Fruit fly (Drosophila melanogaster) whole organism, embryonic: ENCODE measurements around the gene CG43845.

Source experiments
- Adf1 ChIP-seq: fragments of 200-800 bp; sonication (Bioruptor generic); IDR thresholded peaks from 2 replicates; pipeline ENCODE4 v1.3.6; 2022; ENCODE audit warnings: missing biosample characterization, missing genetic modification characterization
- C15 ChIP-seq: fragments of 200-800 bp; sonication (Bioruptor generic); IDR thresholded peaks from 3 replicates; pipeline ENCODE4 v1.3.6; 2022; ENCODE audit warnings: missing biosample characterization, missing genetic modification characterization
- CG10209 ChIP-seq: fragments of 200-800 bp; sonication (Bioruptor generic); optimal IDR thresholded peaks from 3 replicates; lab custom pipeline; 2017; ENCODE audit warnings: missing biosample characterization, mild to moderate bottlenecking, missing genetic modification characterization, missing genetic modification reagents
- CG10274 ChIP-seq: fragments of 200-800 bp; sonication (Bioruptor generic); optimal IDR thresholded peaks from 3 replicates; lab custom pipeline; 2017; ENCODE audit warnings: missing biosample characterization, mild to moderate bottlenecking, missing genetic modification characterization
- CG10543 ChIP-seq: fragments of 200-800 bp; sonication (Bioruptor generic); optimal IDR thresholded peaks from 3 replicates; lab custom pipeline; 2017; ENCODE audit warnings: missing biosample characterization, mild to moderate bottlenecking, missing genetic modification characterization, moderate library complexity
- CG12155 ChIP-seq: fragments of 200-800 bp; sonication (Bioruptor generic); optimal IDR thresholded peaks from 3 replicates; lab custom pipeline; 2016; ENCODE audit warnings: missing biosample characterization, missing genetic modification characterization
- CG12236 ChIP-seq: fragments of 200-800 bp; sonication (Bioruptor generic); optimal IDR thresholded peaks from 2 replicates; lab custom pipeline; 2016; ENCODE audit warnings: missing biosample characterization, missing genetic modification characterization
- CG12659 ChIP-seq: fragments of 200-800 bp; sonication (Bioruptor generic); optimal IDR thresholded peaks from 3 replicates; lab custom pipeline; 2017; ENCODE audit warnings: mild to moderate bottlenecking, missing biosample characterization, missing genetic modification reagents, missing genetic modification characterization
- CG13624 ChIP-seq: fragments of 200-800 bp; sonication (Bioruptor generic); optimal IDR thresholded peaks from 2 replicates; lab custom pipeline; 2016; ENCODE audit warnings: missing biosample characterization, missing genetic modification characterization
- CG15696 ChIP-seq: fragments of 200-800 bp; sonication (Bioruptor generic); optimal IDR thresholded peaks from 2 replicates; lab custom pipeline; 2019; ENCODE audit warnings: missing biosample characterization, mild to moderate bottlenecking, missing genetic modification characterization, moderate library complexity
- CG1602 ChIP-seq: fragments of 200-800 bp; sonication (Bioruptor generic); optimal IDR thresholded peaks from 3 replicates; lab custom pipeline; 2016; ENCODE audit warnings: missing biosample characterization, missing genetic modification characterization
- CG17359 ChIP-seq: fragments of 200-800 bp; sonication (Bioruptor generic); optimal IDR thresholded peaks from 3 replicates; lab custom pipeline; 2018; ENCODE audit warnings: missing biosample characterization, mild to moderate bottlenecking, missing genetic modification characterization, moderate library complexity
- CG18619 ChIP-seq: fragments of 200-800 bp; sonication (Bioruptor generic); optimal IDR thresholded peaks from 3 replicates; lab custom pipeline; 2017; ENCODE audit warnings: missing biosample characterization, mild to moderate bottlenecking, missing genetic modification characterization
- CG31224 ChIP-seq: fragments of 200-800 bp; sonication (Bioruptor generic); IDR thresholded peaks from 2 replicates; pipeline ENCODE4 v1.3.6; 2022; ENCODE audit warnings: missing biosample characterization, missing genetic modification characterization
- CG3847 ChIP-seq: fragments of 200-800 bp; sonication (Bioruptor generic); IDR thresholded peaks from 2 replicates; pipeline ENCODE4 v1.3.6; 2022; ENCODE audit warnings: missing biosample characterization, missing genetic modification characterization
- CG4328 ChIP-seq: fragments of 200-800 bp; sonication (Bioruptor generic); optimal IDR thresholded peaks from 3 replicates; lab custom pipeline; 2017; ENCODE audit warnings: missing biosample characterization, missing genetic modification reagents, missing genetic modification characterization
- CG4617 ChIP-seq: fragments of 200-800 bp; sonication (Bioruptor generic); optimal IDR thresholded peaks from 3 replicates; lab custom pipeline; 2016; ENCODE audit warnings: missing biosample characterization, missing genetic modification characterization, borderline replicate concordance
- CG6813 ChIP-seq: fragments of 200-800 bp; sonication (Bioruptor generic); optimal IDR thresholded peaks from 2 replicates; lab custom pipeline; 2017; ENCODE audit warnings: missing biosample characterization, missing genetic modification characterization, mild to moderate bottlenecking, moderate library complexity, missing genetic modification reagents
- CG7987 ChIP-seq: fragments of 200-800 bp; sonication (Bioruptor generic); optimal IDR thresholded peaks from 2 replicates; lab custom pipeline; 2018; ENCODE audit warnings: missing biosample characterization, mild to moderate bottlenecking, missing genetic modification characterization, moderate library complexity
- CG8290 ChIP-seq, 3 experiments: fragments of 200-800 bp; sonication (Bioruptor generic); optimal IDR thresholded peaks; 2 replicates each; lab custom pipeline; 2016 to 2019; ENCODE audit warnings: missing biosample characterization in 3 of 3, missing genetic modification characterization in 3 of 3, mild to moderate bottlenecking in 2 of 3, moderate library complexity in 1 of 3
- CG8944 ChIP-seq: fragments of 200-800 bp; sonication (Bioruptor generic); optimal IDR thresholded peaks from 3 replicates; lab custom pipeline; 2016; ENCODE audit warnings: missing biosample characterization, missing genetic modification characterization
- CG9876 ChIP-seq: fragments of 200-800 bp; sonication (Bioruptor generic); optimal IDR thresholded peaks from 2 replicates; lab custom pipeline; 2016; ENCODE audit warnings: missing biosample characterization, missing genetic modification characterization
- HHEX ChIP-seq: fragments of 200-800 bp; sonication (Bioruptor generic); optimal IDR thresholded peaks from 3 replicates; lab custom pipeline; 2017; ENCODE audit warnings: missing biosample characterization, mild to moderate bottlenecking, missing genetic modification characterization, missing genetic modification reagents
- Hr51 ChIP-seq, 2 experiments: fragments of 200-800 bp; sonication (Bioruptor generic); optimal IDR thresholded peaks; 2 replicates in 1 of 2; 3 replicates in 1 of 2; lab custom pipeline; 2016 to 2018; ENCODE audit warnings: missing biosample characterization in 2 of 2, missing genetic modification characterization in 2 of 2, mild to moderate bottlenecking in 1 of 2, moderate library complexity in 1 of 2
- Lim3 ChIP-seq: fragments of 200-800 bp; sonication (Bioruptor generic); IDR thresholded peaks from 2 replicates; pipeline ENCODE4 v1.3.6; 2022; ENCODE audit warnings: missing biosample characterization, missing genetic modification characterization
- Mrtf ChIP-seq: fragments of 200-800 bp; sonication (Bioruptor generic); IDR thresholded peaks from 3 replicates; pipeline ENCODE4 v1.3.6; 2022; ENCODE audit warnings: missing biosample characterization, missing genetic modification characterization
- Poxn ChIP-seq: fragments of 200-800 bp; sonication (Bioruptor generic); IDR thresholded peaks from 2 replicates; pipeline ENCODE4 v1.3.6; 2022; ENCODE audit warnings: missing biosample characterization, missing genetic modification characterization
- Sox100B ChIP-seq: fragments of 200-800 bp; sonication (Bioruptor generic); optimal IDR thresholded peaks from 3 replicates; lab custom pipeline; 2018; ENCODE audit warnings: missing biosample characterization, mild to moderate bottlenecking, missing genetic modification characterization
- Xbp1 ChIP-seq: fragments of 200-800 bp; sonication (Bioruptor generic); optimal IDR thresholded peaks from 3 replicates; lab custom pipeline; 2016; ENCODE audit warnings: missing biosample characterization, mild to moderate bottlenecking, missing genetic modification characterization
- ap ChIP-seq: fragments of 200-800 bp; sonication (Bioruptor generic); IDR thresholded peaks from 2 replicates; pipeline ENCODE4 v1.3.6; 2022; ENCODE audit warnings: missing biosample characterization, missing genetic modification characterization
- ara ChIP-seq: fragments of 200-800 bp; sonication (Bioruptor generic); IDR thresholded peaks from 2 replicates; pipeline ENCODE4 v1.3.6; 2022; ENCODE audit warnings: missing biosample characterization, missing genetic modification characterization
- bcd ChIP-seq: fragments of 200-800 bp; sonication (Bioruptor generic); optimal IDR thresholded peaks from 2 replicates; lab custom pipeline; 2017; ENCODE audit warnings: missing biosample characterization, mild to moderate bottlenecking, missing genetic modification characterization
- dpn ChIP-seq, 2 experiments: fragments of 200-800 bp; sonication (Bioruptor generic); optimal IDR thresholded peaks; 3 replicates each; lab custom pipeline; 2016; ENCODE audit warnings: missing biosample characterization in 2 of 2, missing genetic modification characterization in 2 of 2
- dysf ChIP-seq: fragments of 200-800 bp; sonication (Bioruptor generic); IDR thresholded peaks from 3 replicates; pipeline ENCODE4 v1.3.6; 2022; ENCODE audit warnings: missing biosample characterization, missing genetic modification characterization
- exex ChIP-seq: fragments of 200-800 bp; sonication (Bioruptor generic); optimal IDR thresholded peaks from 4 replicates; lab custom pipeline; 2018; ENCODE audit warnings: missing biosample characterization, mild to moderate bottlenecking, missing genetic modification characterization, moderate library complexity
- gsb-n ChIP-seq: fragments of 200-800 bp; sonication (Bioruptor generic); optimal IDR thresholded peaks from 3 replicates; lab custom pipeline; 2018; ENCODE audit warnings: missing biosample characterization, mild to moderate bottlenecking, missing genetic modification characterization
- ken ChIP-seq: fragments of 200-800 bp; sonication (Bioruptor generic); IDR thresholded peaks from 3 replicates; pipeline ENCODE4 v1.3.6; 2022; ENCODE audit warnings: missing biosample characterization, missing genetic modification characterization
- luna ChIP-seq: fragments of 200-800 bp; sonication (Bioruptor generic); optimal IDR thresholded peaks from 2 replicates; lab custom pipeline; 2016; ENCODE audit warnings: missing biosample characterization, missing genetic modification characterization
- prd ChIP-seq, 3 experiments: fragments of >200 bp in 2 of 3; fragments of 200-800 bp in 1 of 3; sonication (Bioruptor generic) in 1 of 3; optimal IDR thresholded peaks in 2 of 3; IDR thresholded peaks in 1 of 3; 2 replicates in 2 of 3; 3 replicates in 1 of 3; pipeline versions ENCODE4 v1.3.6 to Lab custom; 2017 to 2022; ENCODE audit warnings: missing biosample characterization in 1 of 3, missing genetic modification characterization in 1 of 3
- ro ChIP-seq: fragments of 200-800 bp; sonication (Bioruptor generic); IDR thresholded peaks from 2 replicates; pipeline ENCODE4 v1.3.6; 2022; ENCODE audit warnings: missing biosample characterization, missing genetic modification characterization
- row ChIP-seq: fragments of 200-800 bp; sonication (Bioruptor generic); IDR thresholded peaks from 3 replicates; pipeline ENCODE4 v1.3.6; 2022; ENCODE audit warnings: missing biosample characterization, missing genetic modification characterization
- run ChIP-seq: fragments of 200-800 bp; sonication (Bioruptor generic); optimal IDR thresholded peaks from 3 replicates; lab custom pipeline; 2018; ENCODE audit warnings: missing biosample characterization, mild to moderate bottlenecking, missing genetic modification characterization
- salm ChIP-seq: fragments of 200-800 bp; sonication (Bioruptor generic); optimal IDR thresholded peaks from 2 replicates; lab custom pipeline; 2018; ENCODE audit warnings: missing biosample characterization, mild to moderate bottlenecking, missing genetic modification characterization
- shn ChIP-seq: fragments of 200-800 bp; sonication (Bioruptor generic); optimal IDR thresholded peaks from 3 replicates; lab custom pipeline; 2016; ENCODE audit warnings: missing biosample characterization, missing genetic modification characterization
- tap ChIP-seq: fragments of 200-800 bp; optimal IDR thresholded peaks from 3 replicates; lab custom pipeline; 2019; ENCODE audit warnings: missing biosample characterization, mild to moderate bottlenecking, missing genetic modification characterization, moderate library complexity
- tgo ChIP-seq: fragments of 200-800 bp; sonication (Bioruptor generic); IDR thresholded peaks from 3 replicates; pipeline ENCODE4 v1.3.6; 2022; ENCODE audit warnings: missing biosample characterization, missing genetic modification characterization
- unpg ChIP-seq: fragments of 200-800 bp; sonication (Bioruptor generic); optimal IDR thresholded peaks from 3 replicates; lab custom pipeline; 2018; ENCODE audit warnings: missing biosample characterization, mild to moderate bottlenecking, missing genetic modification characterization, moderate library complexity
- vfl ChIP-seq: fragments of 200-800 bp; sonication (Bioruptor generic); optimal IDR thresholded peaks from 2 replicates; lab custom pipeline; 2016; ENCODE audit warnings: missing biosample characterization, missing genetic modification characterization
- z ChIP-seq: fragments of 200-800 bp; sonication (Bioruptor generic); IDR thresholded peaks from 3 replicates; pipeline ENCODE4 v1.3.6; 2022; ENCODE audit warnings: missing biosample characterization, missing genetic modification characterization

The CG43845 gene

dm6 chr3R:5547464-5547943, 24.6 kb upstream of the CG43845 start, which contains the start of gene CG2519 (continued):
- no peak for TF ChIP-seq salm (tag; lab: Kevin White, UChicago)
- no peak for TF ChIP-seq Lim3
- no peak for TF ChIP-seq HHEX
- TF ChIP-seq CG4328 = peak; percentile 14
- peak; percentile 61 for TF ChIP-seq CG10543 (GFP tag; lab: Kevin White, UChicago)
- no peak for TF ChIP-seq Sox100B (GFP tag; lab: Kevin White, UChicago)
- TF ChIP-seq CG10209 (GFP tag; lab: Kevin White, UChicago) = peak; percentile 15
- peak; percentile 43; the same call in 2 of the 3 replicates for TF ChIP-seq dysf (GFP tag; lab: Robert Waterston, UW)
- peak; percentile 69 for TF ChIP-seq Adf1 (GFP tag; lab: Robert Waterston, UW)
- peak; percentile 59 for TF ChIP-seq CG17359 (tag; lab: Kevin White, UChicago)
- peak; percentile 43 for TF ChIP-seq luna (GFP tag; lab: Kevin White, UChicago)
- TF ChIP-seq tap = no peak
- no peak for TF ChIP-seq bcd
- peak; percentile 92 for TF ChIP-seq CG13624 (GFP tag; lab: Kevin White, UChicago)
- no peak; the same call in 1 of the 2 replicates for TF ChIP-seq ro (GFP tag; lab: Robert Waterston, UW)
- peak; percentile 45 for TF ChIP-seq CG8944 (GFP tag; lab: Kevin White, UChicago)
- TF ChIP-seq CG9876 = no peak
- peak; percentile 39; the same call in 1 of the 2 replicates for TF ChIP-seq CG31224 (GFP tag; lab: Robert Waterston, UW)
- no peak for TF ChIP-seq gsb-n (tag; lab: Kevin White, UChicago)
- TF ChIP-seq CG3847 = 0 out of 2 replicates have a peak, but pooled peaks have one; percentile 62
- no peak; the same call in 2 of the 3 replicates for TF ChIP-seq tgo (GFP tag; lab: Robert Waterston, UW)
- peak; percentile 24; the same call in 1 of the 3 replicates for TF ChIP-seq Mrtf (GFP tag; lab: Robert Waterston, UW)
- peak; percentile 77 for TF ChIP-seq ken
- peak; percentile 86 for TF ChIP-seq CG4617 (GFP tag; lab: Kevin White, UChicago)
- TF ChIP-seq unpg (GFP tag; lab: Kevin White, UChicago) = no peak
- TF ChIP-seq row (GFP tag; lab: Robert Waterston, UW) = peak; percentile 86
- TF ChIP-seq CG12236 (GFP tag; lab: Kevin White, UChicago) = no peak
- TF ChIP-seq CG12155 = peak; percentile 58
- no peak for TF ChIP-seq C15 (GFP tag; lab: Robert Waterston, UW)
- TF ChIP-seq ap (GFP tag; lab: Robert Waterston, UW) = no peak
- TF ChIP-seq CG1602 = peak; percentile 42
- peak in 1 of 2 experiments; percentile 51 for TF ChIP-seq Hr51 (GFP tag; optimal IDR thresholded peaks at IDR 0.05; lab: Kevin White, UChicago)
- no peak for TF ChIP-seq prd (optimal IDR thresholded peaks at IDR 0.05; lab: Kevin White, UChicago)
- TF ChIP-seq prd (GFP tag; IDR thresholded peaks at IDR 0.05; lab: Robert Waterston, UW) = peak; percentile 72
- peak; percentile 55 to 67 for TF ChIP-seq dpn (GFP tag; optimal IDR thresholded peaks at IDR 0.05; lab: Kevin White, UChicago)
- no peak for TF ChIP-seq CG6813 (GFP tag; lab: Kevin White, UChicago)
- peak; percentile 74 for TF ChIP-seq Xbp1 (GFP tag; lab: Kevin White, UChicago)
- peak; percentile 82 for TF ChIP-seq CG7987 (GFP tag; lab: Kevin White, UChicago)
- peak; percentile 74 for TF ChIP-seq CG12659
- TF ChIP-seq CG15696 (tag; lab: Kevin White, UChicago) = peak; percentile 29
- TF ChIP-seq vfl (GFP tag; lab: Kevin White, UChicago) = peak; percentile 60
- TF ChIP-seq run (tag; lab: Kevin White, UChicago) = no peak
- TF ChIP-seq exex (tag; lab: Kevin White, UChicago) = no peak
- TF ChIP-seq CG8290 (GFP tag; optimal IDR thresholded peaks at IDR 0.05; lab: Kevin White, UChicago) = peak; percentile 44
- TF ChIP-seq CG8290 (tag; optimal IDR thresholded peaks at IDR 0.05; lab: Kevin White, UChicago) = no peak
- peak; percentile 65 for TF ChIP-seq shn (GFP tag; lab: Kevin White, UChicago)
- no peak for TF ChIP-seq ara (GFP tag; lab: Robert Waterston, UW)
- no peak for TF ChIP-seq CG10274 (GFP tag; lab: Kevin White, UChicago)
- TF ChIP-seq Poxn (GFP tag; lab: Robert Waterston, UW) = no peak
- TF ChIP-seq CG18619 (GFP tag; lab: Kevin White, UChicago) = peak; percentile 15
- TF ChIP-seq z (GFP tag; lab: Robert Waterston, UW) = 0 out of 3 replicates have a peak, but pooled peaks have one; percentile 17
